Worm (Caenorhabditis elegans): Measurements from ENCODE around the gene T15B7.1.

Gene T15B7.1

ce11 chrV:6799564-6799963 is 43.0 kb upstream of the T15B7.1 start, which contains the start of gene dmsr-9:
Gene dmsr-9, minus strand, starts transcription at chrV:6799664.
- TF ChIP-seq D1046.2 (GFP tag; IDR thresholded peaks at IDR 0.05) (no peak), cey-2 (tag; optimal IDR thresholded peaks at IDR 0.05; ENCODE audit: borderline replicate concordance, insufficient read depth) (no peak), mdt-29 (GFP tag; IDR thresholded peaks at IDR 0.05) (no peak), ama-1 (optimal IDR thresholded peaks at IDR 0.05) (no peak), aha-1 (tag) (no peak), php-3 (GFP tag; IDR thresholded peaks at IDR 0.05) (no peak), attf-4 (tag; optimal IDR thresholded peaks at IDR 0.05) (no peak), ztf-7 (tag; optimal IDR thresholded peaks at IDR 0.05) (no peak), duxl-1 (tag; optimal IDR thresholded peaks at IDR 0.05; ENCODE audit: poor library complexity) (no peak), vab-7 (GFP tag; IDR thresholded peaks at IDR 0.05) (no peak), dmd-8 (GFP tag; IDR thresholded peaks at IDR 0.05) (no peak), snpc-1.2 (GFP tag; IDR thresholded peaks at IDR 0.05) (no peak)

- TF ChIP-seq aha-1 (tag) (peak; percentile 3), nhr-237 (tag; optimal IDR thresholded peaks at IDR 0.05) (no peak)
Observed at ce11 chrV:6801850-6802249, 40.7 kb upstream of the T15B7.1 start, which contains the start of gene dmsr-10. Gene dmsr-10, minus strand, starts transcription at chrV:6801950.

- TF ChIP-seq madf-9 (GFP tag; conservative IDR thresholded peaks at IDR 0.05) (no peak), snpc-1.2 (GFP tag; IDR thresholded peaks at IDR 0.05) (no peak), pha-4 (GFP tag; IDR thresholded peaks at IDR 0.05) (no peak), pha-4 (tag; optimal IDR thresholded peaks at IDR 0.05) (no peak), tra-1 (GFP tag; IDR thresholded peaks at IDR 0.05) (no peak), daf-12 (tag; optimal IDR thresholded peaks at IDR 0.05) (no peak), nhr-10 (tag; optimal IDR thresholded peaks at IDR 0.05) (no peak), mes-2 (tag; optimal IDR thresholded peaks at IDR 0.05; ENCODE audit: poor library complexity, severe bottlenecking) (no peak), vab-7 (GFP tag; IDR thresholded peaks at IDR 0.05) (no peak), fos-1 (tag; optimal IDR thresholded peaks at IDR 0.05) (no peak), daf-8 (GFP tag; IDR thresholded peaks at IDR 0.05) (no peak), zag-1 (tag; optimal IDR thresholded peaks at IDR 0.05) (no peak), zip-2 (tag; optimal IDR thresholded peaks at IDR 0.05) (no peak), mep-1 (tag; optimal IDR thresholded peaks at IDR 0.05) (no peak)
Observed at ce11 chrV:6803992-6804391, 38.5 kb upstream of the T15B7.1 start, which contains the start of gene dmsr-11. Gene dmsr-11, minus strand, starts transcription at chrV:6804092.

- TF ChIP-seq Y75B8A.6 (GFP tag; IDR thresholded peaks at IDR 0.05) (no peak), D1046.2 (GFP tag; IDR thresholded peaks at IDR 0.05) (no peak), hmg-1.1 (GFP tag; IDR thresholded peaks at IDR 0.05) (no peak)
Observed at ce11 chrV:6806340-6806739, 36.2 kb upstream of the T15B7.1 start, which contains the start of gene dmsr-12. Gene dmsr-12, minus strand, starts transcription at chrV:6806440.

ce11 chrV:6808962-6809361 is 33.6 kb upstream of the T15B7.1 start, which contains the start of gene dmsr-16:
Gene dmsr-16, minus strand, starts transcription at chrV:6809062.
- TF ChIP-seq tag-97 (GFP tag; IDR thresholded peaks at IDR 0.05) (no peak), unc-62 (GFP tag; optimal IDR thresholded peaks at IDR 0.05 in 1 of 2) (peak in 1 of 2 experiments; percentile 34), unc-62 (tag; optimal IDR thresholded peaks at IDR 0.05) (no peak)

- TF ChIP-seq daf-16 (GFP tag; optimal IDR thresholded peaks at IDR 0.05) (no peak), daf-16 (tag; optimal IDR thresholded peaks at IDR 0.05) (peak; percentile 64), nhr-28 (tag; optimal IDR thresholded peaks at IDR 0.05) (peak; percentile 73), lin-1 (GFP tag; IDR thresholded peaks at IDR 0.05) (no peak), pqm-1 (tag; optimal IDR thresholded peaks at IDR 0.05) (peak; percentile 71)
Observed at ce11 chrV:6810091-6810490, 32.4 kb upstream of the T15B7.1 start.
